Worm (Caenorhabditis elegans) whole organism, L1 larva: Measurements from ENCODE around the gene ZC449.1.

Source experiments
- C34B4.2 ChIP-seq: sonication (generic microtip); optimal IDR thresholded peaks from 2 replicates; lab custom pipeline; 2017; ENCODE audit warnings: mild to moderate bottlenecking, missing genetic modification characterization, missing compliant biosample characterization
- aly-2 ChIP-seq: fragments of 150-350 bp; optimal IDR thresholded peaks from 2 replicates; lab custom pipeline; 2014; ENCODE audit warnings: missing biosample characterization, missing genetic modification characterization
- elt-3 ChIP-seq, 6 experiments: fragments of 150-350 bp in 1 of 6; sonication (generic microtip); optimal IDR thresholded peaks; 2 replicates each; lab custom pipeline; 2017 to 2018; ENCODE audit warnings: missing biosample characterization in 6 of 6, missing genetic modification characterization in 6 of 6, inconsistent platforms in 1 of 6
- lin-35 ChIP-seq, 2 experiments: fragments of 150-350 bp; optimal IDR thresholded peaks; 2 replicates each; lab custom pipeline; 2014; ENCODE audit warnings: missing biosample characterization in 2 of 2, missing genetic modification characterization in 2 of 2, missing genetic modification reagents in 2 of 2
- nhr-11 ChIP-seq: fragments of 150-350 bp; optimal IDR thresholded peaks from 2 replicates; lab custom pipeline; 2014; ENCODE audit warnings: missing biosample characterization, missing genetic modification characterization
- nhr-28 ChIP-seq: fragments of 150-350 bp; optimal IDR thresholded peaks from 2 replicates; lab custom pipeline; 2014; ENCODE audit warnings: missing biosample characterization, missing genetic modification characterization
- pqm-1 ChIP-seq: sonication (generic microtip); optimal IDR thresholded peaks from 3 replicates; lab custom pipeline; 2017; ENCODE audit warnings: missing biosample characterization, missing genetic modification characterization

ce11 chrX:5018062-5018653, 6.1 kb upstream of the ZC449.1 start:
- TF ChIP-seq elt-3 (tag; optimal IDR thresholded peaks at IDR 0.05; lab: Kevin White, UChicago) = no peak
- TF ChIP-seq C34B4.2 = no peak
- peak in 1 of 2 experiments; percentile 49 for TF ChIP-seq lin-35 (GFP tag; optimal IDR thresholded peaks at IDR 0.05; lab: Kevin White, UChicago)
- TF ChIP-seq nhr-11 (tag; lab: Kevin White, UChicago) = no peak
- TF ChIP-seq pqm-1 (tag; lab: Kevin White, UChicago) = no peak
- TF ChIP-seq nhr-28 = no peak
- TF ChIP-seq aly-2 = no peak
